Worm (Caenorhabditis elegans): ENCODE results near the gene Y53F4B.19.
A peak's percentile ranks its signal among the peaks of the same experiment; 100 is the strongest.

Gene Y53F4B.19

ce11 chrII:15089086-15089895, 12.6 kb downstream of the Y53F4B.19 start (continued):
- peak; percentile 75 for TF ChIP-seq fkh-8 (tag; optimal IDR thresholded peaks at IDR 0.05)
- no peak for TF ChIP-seq mef-2 (tag; optimal IDR thresholded peaks at IDR 0.05)
- no peak for TF ChIP-seq nhr-28 (tag; optimal IDR thresholded peaks at IDR 0.05)
- peak; percentile 52 for TF ChIP-seq isw-1 (GFP tag; IDR thresholded peaks at IDR 0.05)
- peak; percentile 86 for TF ChIP-seq swsn-7 (tag; optimal IDR thresholded peaks at IDR 0.05)
- no peak for TF ChIP-seq lin-14 (GFP tag; optimal IDR thresholded peaks at IDR 0.05)
- peak; percentile 84 for TF ChIP-seq nhr-20 (tag; optimal IDR thresholded peaks at IDR 0.05)
- TF ChIP-seq hlh-4 (tag; optimal IDR thresholded peaks at IDR 0.05) = peak; percentile 86
- TF ChIP-seq fkh-4 (tag; optimal IDR thresholded peaks at IDR 0.05; ENCODE audit: borderline replicate concordance) = peak; percentile 96
- peak; percentile 24 for TF ChIP-seq nhr-77 (tag; optimal IDR thresholded peaks at IDR 0.05)
- TF ChIP-seq aly-2 (tag; optimal IDR thresholded peaks at IDR 0.05) = no peak
- no peak for TF ChIP-seq nhr-76 (tag; optimal IDR thresholded peaks at IDR 0.05)
- TF ChIP-seq alr-1 (tag; optimal IDR thresholded peaks at IDR 0.05; ENCODE audit: borderline replicate concordance) = no peak
- TF ChIP-seq ceh-88 (GFP tag; IDR thresholded peaks at IDR 0.05) = peak; percentile 33; the same call in 1 of the 2 replicates
- TF ChIP-seq sox-4 (tag; optimal IDR thresholded peaks at IDR 0.05) = peak; percentile 89
- no peak for TF ChIP-seq hlh-17 (GFP tag; optimal IDR thresholded peaks at IDR 0.05; ENCODE audit: borderline replicate concordance)
- peak; percentile 91 for TF ChIP-seq vab-15 (tag; optimal IDR thresholded peaks at IDR 0.05)
- TF ChIP-seq Y116A8C.19 (tag; optimal IDR thresholded peaks at IDR 0.05; ENCODE audit: borderline replicate concordance) = peak; percentile 51
- no peak for TF ChIP-seq ces-1 (GFP tag; optimal IDR thresholded peaks at IDR 0.05)
- TF ChIP-seq lin-13 (GFP tag; optimal IDR thresholded peaks at IDR 0.05) = peak; percentile 19
- TF ChIP-seq efl-1 (optimal IDR thresholded peaks at IDR 0.05) = peak; percentile 96
- TF ChIP-seq efl-1 (GFP tag; optimal IDR thresholded peaks at IDR 0.05 in 1 of 2) = peak; percentile 94 to 99
- no peak for TF ChIP-seq nhr-11 (tag; optimal IDR thresholded peaks at IDR 0.05)
- TF ChIP-seq unc-30 (tag; optimal IDR thresholded peaks at IDR 0.05) = no peak
- TF ChIP-seq lir-3 (tag; optimal IDR thresholded peaks at IDR 0.05; ENCODE audit: poor library complexity) = peak; percentile 95
- peak; percentile 63 for TF ChIP-seq unc-98 (GFP tag; IDR thresholded peaks at IDR 0.05)
- TF ChIP-seq elt-2 (tag; optimal IDR thresholded peaks at IDR 0.05) = peak; percentile 58
- TF ChIP-seq pqm-1 (tag; optimal IDR thresholded peaks at IDR 0.05) = no peak
- peak; percentile 93 to 95 for TF ChIP-seq lin-35 (GFP tag; optimal IDR thresholded peaks at IDR 0.05)
- TF ChIP-seq pax-3 (tag; optimal IDR thresholded peaks at IDR 0.05) = peak; percentile 92
- no peak for TF ChIP-seq aha-1 (tag; optimal IDR thresholded peaks at IDR 0.05)
- TF ChIP-seq lsy-2 (tag; optimal IDR thresholded peaks at IDR 0.05) = peak; percentile 66 to 78
- no peak for TF ChIP-seq ama-1 (optimal IDR thresholded peaks at IDR 0.05)
- peak; percentile 46 for TF ChIP-seq lin-39 (tag; optimal IDR thresholded peaks at IDR 0.05)
- peak; percentile 96 for TF ChIP-seq nhr-85 (tag)
- TF ChIP-seq ceh-63 (GFP tag; optimal IDR thresholded peaks at IDR 0.05) = no peak
- TF ChIP-seq mab-9 (GFP tag; IDR thresholded peaks at IDR 0.05) = peak; percentile 58; the same call in 1 of the 2 replicates

ce11 chrII:15089896-15090230, 13.1 kb downstream of the Y53F4B.19 start, which contains the start of gene Y53F4B.21:
Y53F4B.21 (plus strand) TSS chrII:15090180.
- TF ChIP-seq pag-3 (tag; optimal IDR thresholded peaks at IDR 0.05; ENCODE audit: borderline replicate concordance, insufficient read depth) (no peak), sox-4 (tag; optimal IDR thresholded peaks at IDR 0.05) (no peak), nhr-11 (tag; optimal IDR thresholded peaks at IDR 0.05) (no peak), ceh-90 (tag; optimal IDR thresholded peaks at IDR 0.05) (no peak), snpc-4 (tag; optimal IDR thresholded peaks at IDR 0.05) (no peak), mab-9 (GFP tag; IDR thresholded peaks at IDR 0.05) (no peak), fkh-10 (GFP tag; optimal IDR thresholded peaks at IDR 0.05) (no peak), F16B12.6 (tag; optimal IDR thresholded peaks at IDR 0.05) (no peak), fos-1 (tag; optimal IDR thresholded peaks at IDR 0.05) (no peak)
